Worm (Caenorhabditis elegans): Measurements from ENCODE around the gene rexd-1.

DNA sequence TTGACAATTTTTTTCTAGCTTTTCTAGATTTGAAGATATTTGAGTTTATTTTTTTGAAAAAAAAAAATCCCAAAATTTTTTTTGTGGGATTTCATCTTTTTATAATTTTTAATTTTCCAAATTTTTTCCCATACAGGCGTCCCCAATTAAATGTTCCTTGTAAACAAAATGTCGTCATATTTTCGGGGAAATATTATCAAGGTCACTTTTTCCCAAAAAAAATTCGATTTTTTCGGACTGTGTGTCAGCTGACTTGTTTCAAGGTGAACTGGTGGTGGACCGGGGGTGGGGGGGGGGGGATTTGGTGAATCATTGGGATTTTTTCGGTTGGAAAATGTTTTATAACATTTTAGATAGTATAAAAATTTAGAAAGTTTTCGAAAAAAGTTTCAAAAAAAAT, 22.4 kb downstream of the rexd-1 start:
- TF ChIP-seq hmg-4 (GFP tag; optimal IDR thresholded peaks at IDR 0.05) (no peak), ama-1 (optimal IDR thresholded peaks at IDR 0.05) (no peak)
